Worm (Caenorhabditis elegans) whole organism, late embryonic: Measurements from ENCODE around the gene snrp-3.

Experiments
- K02D7.2 ChIP-seq: sonication (generic microtip); optimal IDR thresholded peaks from 2 replicates; lab custom pipeline; 2017; ENCODE audit warnings: mild to moderate bottlenecking, missing genetic modification characterization, missing compliant biosample characterization
- Y22D7AL.16 ChIP-seq: sonication (generic microtip); optimal IDR thresholded peaks from 2 replicates; lab custom pipeline; 2016; ENCODE audit warnings: missing genetic modification characterization, missing compliant biosample characterization
- ceh-31 ChIP-seq: sonication (generic microtip); optimal IDR thresholded peaks from 2 replicates; lab custom pipeline; 2016; ENCODE audit warnings: missing genetic modification characterization, missing compliant biosample characterization
- fkh-10 ChIP-seq: fragments of 150-350 bp; optimal IDR thresholded peaks from 2 replicates; lab custom pipeline; 2014; ENCODE audit warnings: missing biosample characterization, missing genetic modification reagents, missing genetic modification characterization
- fkh-6 ChIP-seq: sonication (generic microtip); optimal IDR thresholded peaks from 2 replicates; lab custom pipeline; 2016; ENCODE audit warnings: missing genetic modification characterization, missing compliant biosample characterization
- odd-2 ChIP-seq: sonication (generic microtip); optimal IDR thresholded peaks from 2 replicates; lab custom pipeline; 2017; ENCODE audit warnings: antibody characterized with exemption, mild to moderate bottlenecking, missing genetic modification characterization, missing compliant biosample characterization
- pax-1 ChIP-seq: fragments of 150-350 bp; optimal IDR thresholded peaks from 2 replicates; lab custom pipeline; 2014; ENCODE audit warnings: missing biosample characterization, missing genetic modification characterization
- pha-4 ChIP-seq: fragments of 150-350 bp; optimal IDR thresholded peaks from 2 replicates; lab custom pipeline; 2018; ENCODE audit warnings: missing biosample characterization, missing genetic modification reagents, missing genetic modification characterization
- pros-1 ChIP-seq: fragments of 150-350 bp; optimal IDR thresholded peaks from 2 replicates; lab custom pipeline; 2014; ENCODE audit warnings: missing biosample characterization, missing genetic modification reagents, missing genetic modification characterization
- tbx-7 ChIP-seq: sonication (generic microtip); optimal IDR thresholded peaks from 2 replicates; lab custom pipeline; 2016; ENCODE audit warnings: missing genotype, missing genetic modification characterization, missing compliant biosample characterization
- ttx-3 ChIP-seq: sonication (generic microtip); optimal IDR thresholded peaks from 2 replicates; lab custom pipeline; 2016; ENCODE audit warnings: missing genetic modification reagents, missing genetic modification characterization, missing compliant biosample characterization
- unc-86 ChIP-seq: sonication (generic microtip); optimal IDR thresholded peaks from 2 replicates; lab custom pipeline; 2016; ENCODE audit warnings: missing genetic modification characterization, missing compliant biosample characterization
- ztf-16 ChIP-seq: sonication (generic microtip); optimal IDR thresholded peaks from 2 replicates; lab custom pipeline; 2017; ENCODE audit warnings: missing genetic modification characterization, missing compliant biosample characterization

DNA sequence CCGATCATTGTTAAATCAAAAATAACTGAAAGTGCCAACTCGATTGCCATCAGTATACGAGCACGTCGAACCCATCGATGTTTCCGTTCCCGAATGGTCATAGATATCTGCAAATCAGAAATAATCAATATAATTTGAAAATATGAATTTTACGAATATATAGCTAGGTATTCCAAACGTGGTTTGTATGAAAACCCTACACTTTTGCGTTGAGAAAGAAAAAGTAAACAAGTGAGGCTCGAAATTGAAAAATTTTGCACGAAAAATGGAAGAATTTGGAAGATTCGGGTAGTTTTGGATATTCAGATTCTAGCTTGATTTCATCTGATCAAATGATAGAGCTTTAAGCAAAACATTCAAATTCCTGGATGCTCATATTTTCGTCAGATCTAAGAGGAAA lies 48.8 kb downstream of the snrp-3 start, which contains the start of gene F42A9.9:
- TF ChIP-seq pha-4 = no peak
- TF ChIP-seq pax-1 (tag; lab: Kevin White, UChicago) = no peak
- TF ChIP-seq Y22D7AL.16 (tag; lab: Kevin White, UChicago) = no peak
- no peak for TF ChIP-seq ttx-3 (tag; lab: Kevin White, UChicago)
- no peak for TF ChIP-seq fkh-10 (GFP tag; lab: Kevin White, UChicago)
- TF ChIP-seq tbx-7 (tag; lab: Kevin White, UChicago) = no peak
- TF ChIP-seq odd-2 (tag; lab: Kevin White, UChicago) = no peak
- no peak for TF ChIP-seq pros-1 (tag; lab: Kevin White, UChicago)
- TF ChIP-seq ceh-31 = no peak
- no peak for TF ChIP-seq K02D7.2 (tag; lab: Kevin White, UChicago)
- no peak for TF ChIP-seq ztf-16 (tag; lab: Kevin White, UChicago)
- TF ChIP-seq unc-86 (tag; lab: Kevin White, UChicago) = no peak
- TF ChIP-seq fkh-6 (tag; lab: Kevin White, UChicago) = no peak
